Worm (Caenorhabditis elegans): ENCODE data around the gene F25B3.5.

F25B3.5 gene

ce11 chrV:9568707-9569106 is 1.4 kb downstream of the F25B3.5 start, which contains the start of gene F25B3.4:
F25B3.4 (minus strand) TSS chrV:9568807.
- TF ChIP-seq pros-1 (tag; optimal IDR thresholded peaks at IDR 0.05) (no peak), ahr-1 (tag; optimal IDR thresholded peaks at IDR 0.05) (no peak), pag-3 (tag; optimal IDR thresholded peaks at IDR 0.05; ENCODE audit: borderline replicate concordance) (no peak), ceh-19 (GFP tag; optimal IDR thresholded peaks at IDR 0.05) (no peak), unc-55 (GFP tag; optimal IDR thresholded peaks at IDR 0.05) (no peak), nhr-11 (tag; optimal IDR thresholded peaks at IDR 0.05) (no peak)

ce11 chrV:9563585-9563984 is 6.5 kb downstream of the F25B3.5 start:
- TF ChIP-seq F13H6.1 (tag; optimal IDR thresholded peaks at IDR 0.05) = no peak
- no peak for TF ChIP-seq npax-4 (tag; optimal IDR thresholded peaks at IDR 0.05)
- no peak for TF ChIP-seq ama-1 (optimal IDR thresholded peaks at IDR 0.05)
- no peak for TF ChIP-seq ztf-16 (tag; optimal IDR thresholded peaks at IDR 0.05)
- TF ChIP-seq gmeb-2 (tag; optimal IDR thresholded peaks at IDR 0.05) = no peak
- no peak for TF ChIP-seq unc-55 (GFP tag; optimal IDR thresholded peaks at IDR 0.05)
- no peak for TF ChIP-seq unc-86 (tag; optimal IDR thresholded peaks at IDR 0.05)
- no peak for TF ChIP-seq C08G9.2 (tag; optimal IDR thresholded peaks at IDR 0.05)

- TF ChIP-seq nfya-1 (tag; optimal IDR thresholded peaks at IDR 0.05) (peak; percentile 47), npax-4 (tag; optimal IDR thresholded peaks at IDR 0.05) (no peak), ceh-19 (GFP tag; optimal IDR thresholded peaks at IDR 0.05) (peak; percentile 44), pqm-1 (tag; optimal IDR thresholded peaks at IDR 0.05) (no peak), ahr-1 (tag; optimal IDR thresholded peaks at IDR 0.05) (no peak), ref-2 (tag; optimal IDR thresholded peaks at IDR 0.05) (peak; percentile 20), nhr-11 (tag; optimal IDR thresholded peaks at IDR 0.05) (no peak), hlh-8 (tag; optimal IDR thresholded peaks at IDR 0.05) (no peak), ceh-9 (tag; optimal IDR thresholded peaks at IDR 0.05) (no peak), unc-42 (tag; optimal IDR thresholded peaks at IDR 0.05) (peak; percentile 87), C08G9.2 (tag; optimal IDR thresholded peaks at IDR 0.05) (peak; percentile 33), ceh-48 (tag; optimal IDR thresholded peaks at IDR 0.05) (peak; percentile 89), pros-1 (tag; optimal IDR thresholded peaks at IDR 0.05) (peak; percentile 17), fkh-10 (GFP tag; optimal IDR thresholded peaks at IDR 0.05) (no peak), pax-1 (tag; optimal IDR thresholded peaks at IDR 0.05) (no peak), F13H6.1 (tag; optimal IDR thresholded peaks at IDR 0.05) (no peak), pha-2 (tag; optimal IDR thresholded peaks at IDR 0.05) (no peak), ceh-34 (tag; optimal IDR thresholded peaks at IDR 0.05) (peak; percentile 37), fax-1 (tag; optimal IDR thresholded peaks at IDR 0.05) (no peak), ceh-30 (tag; optimal IDR thresholded peaks at IDR 0.05) (no peak), ceh-6 (GFP tag; optimal IDR thresholded peaks at IDR 0.05) (no peak), tbx-2 (tag; optimal IDR thresholded peaks at IDR 0.05) (peak; percentile 59), ceh-18 (tag; optimal IDR thresholded peaks at IDR 0.05) (peak; percentile 44), dmd-4 (tag; optimal IDR thresholded peaks at IDR 0.05; ENCODE audit: borderline replicate concordance) (no peak), ceh-14 (tag; optimal IDR thresholded peaks at IDR 0.05) (peak; percentile 76), che-1 (tag; optimal IDR thresholded peaks at IDR 0.05) (no peak), rnt-1 (tag; optimal IDR thresholded peaks at IDR 0.05) (no peak), Y22D7AL.16 (tag; optimal IDR thresholded peaks at IDR 0.05) (no peak), ceh-31 (tag; optimal IDR thresholded peaks at IDR 0.05) (peak; percentile 85)
Measured at ce11 chrV:9561624-9562179, 8.4 kb downstream of the F25B3.5 start, which contains the start of gene rgef-1. rgef-1 (minus strand) TSS chrV:9561674.

ce11 chrV:9556668-9557067 is 13.4 kb downstream of the F25B3.5 start:
- TF ChIP-seq fkh-10 (GFP tag; optimal IDR thresholded peaks at IDR 0.05) (no peak), ceh-14 (tag; optimal IDR thresholded peaks at IDR 0.05) (no peak), pax-1 (tag; optimal IDR thresholded peaks at IDR 0.05) (no peak), dve-1 (tag; optimal IDR thresholded peaks at IDR 0.05) (no peak), unc-55 (GFP tag; optimal IDR thresholded peaks at IDR 0.05) (no peak), pqm-1 (tag; optimal IDR thresholded peaks at IDR 0.05) (no peak)
